Fruit fly (Drosophila melanogaster) whole organism, embryonic: ENCODE data around the gene CG31321.

Experiments
- Ada2b ChIP-seq: fragments of 200-800 bp; sonication (Bioruptor generic); IDR thresholded peaks from 2 replicates; pipeline ENCODE4 v1.3.6; 2022; ENCODE audit warnings: missing biosample characterization, missing genetic modification characterization
- Atf-2 ChIP-seq: fragments of 200-800 bp; sonication (Bioruptor generic); optimal IDR thresholded peaks from 2 replicates; lab custom pipeline; 2016; ENCODE audit warnings: missing biosample characterization, missing genetic modification characterization
- Bgb ChIP-seq: fragments of 200-800 bp; sonication (Bioruptor generic); IDR thresholded peaks from 2 replicates; pipeline ENCODE4 v1.3.6; 2022; ENCODE audit warnings: missing biosample characterization, missing genetic modification characterization; ENCODE audit not compliant: partially characterized antibody
- CG10979 ChIP-seq: fragments of 200-800 bp; sonication (Bioruptor generic); optimal IDR thresholded peaks from 2 replicates; lab custom pipeline; 2018; ENCODE audit warnings: missing biosample characterization, mild to moderate bottlenecking, missing genetic modification characterization, moderate library complexity
- CG11247 ChIP-seq: fragments of 200-800 bp; sonication (Bioruptor generic); IDR thresholded peaks from 2 replicates; pipeline ENCODE4 v1.3.6; 2022; ENCODE audit warnings: missing biosample characterization, missing genetic modification characterization
- CG11560 ChIP-seq: fragments of 200-800 bp; sonication (Bioruptor generic); IDR thresholded peaks from 3 replicates; pipeline ENCODE4 v1.3.6; 2022; ENCODE audit warnings: missing biosample characterization, missing genetic modification characterization
- CG1233 ChIP-seq: fragments of 200-800 bp; sonication (Bioruptor generic); optimal IDR thresholded peaks from 4 replicates; lab custom pipeline; 2018; ENCODE audit warnings: missing biosample characterization, mild to moderate bottlenecking, missing genetic modification characterization
- CG12391 ChIP-seq: fragments of 200-800 bp; sonication (Bioruptor generic); optimal IDR thresholded peaks from 3 replicates; lab custom pipeline; 2018; ENCODE audit warnings: missing biosample characterization, mild to moderate bottlenecking, missing genetic modification characterization, moderate library complexity
- CG12769 ChIP-seq: fragments of 200-800 bp; sonication (Bioruptor generic); optimal IDR thresholded peaks from 2 replicates; lab custom pipeline; 2019; ENCODE audit warnings: missing biosample characterization, mild to moderate bottlenecking, missing genetic modification characterization, moderate library complexity
- CG15696 ChIP-seq: fragments of 200-800 bp; sonication (Bioruptor generic); optimal IDR thresholded peaks from 2 replicates; lab custom pipeline; 2019; ENCODE audit warnings: missing biosample characterization, mild to moderate bottlenecking, missing genetic modification characterization, moderate library complexity
- CG16779 ChIP-seq: fragments of 200-800 bp; sonication (Bioruptor generic); IDR thresholded peaks from 2 replicates; pipeline ENCODE4 v1.3.6; 2022; ENCODE audit warnings: missing biosample characterization, missing genetic modification characterization
- CG17385 ChIP-seq: fragments of 200-800 bp; sonication (Bioruptor generic); optimal IDR thresholded peaks from 3 replicates; lab custom pipeline; 2018; ENCODE audit warnings: missing biosample characterization, mild to moderate bottlenecking, missing genetic modification characterization
- CG17802 ChIP-seq: fragments of 200-800 bp; sonication (Bioruptor generic); optimal IDR thresholded peaks from 2 replicates; lab custom pipeline; 2018; ENCODE audit warnings: missing biosample characterization, mild to moderate bottlenecking, missing genetic modification characterization, moderate library complexity
- CG17912 ChIP-seq: fragments of 200-800 bp; sonication (Bioruptor generic); optimal IDR thresholded peaks from 2 replicates; lab custom pipeline; 2018; ENCODE audit warnings: missing biosample characterization, mild to moderate bottlenecking, missing genetic modification characterization
- CG1792 ChIP-seq: fragments of 200-800 bp; sonication (Bioruptor generic); optimal IDR thresholded peaks from 2 replicates; lab custom pipeline; 2016; ENCODE audit warnings: missing biosample characterization, missing genetic modification characterization
- CG18619 ChIP-seq: fragments of 200-800 bp; sonication (Bioruptor generic); optimal IDR thresholded peaks from 3 replicates; lab custom pipeline; 2017; ENCODE audit warnings: missing biosample characterization, mild to moderate bottlenecking, missing genetic modification characterization
- CG2678 ChIP-seq: fragments of 200-800 bp; sonication (Bioruptor generic); optimal IDR thresholded peaks from 3 replicates; lab custom pipeline; 2019; ENCODE audit warnings: missing biosample characterization, mild to moderate bottlenecking, missing genetic modification characterization, moderate library complexity
- CG34422 ChIP-seq: fragments of 200-800 bp; sonication (Bioruptor generic); IDR thresholded peaks from 3 replicates; pipeline ENCODE4 v1.3.6; 2022; ENCODE audit warnings: missing biosample characterization, missing genetic modification characterization
- CG7839 ChIP-seq: fragments of 200-800 bp; sonication (Bioruptor generic); optimal IDR thresholded peaks from 3 replicates; lab custom pipeline; 2018; ENCODE audit warnings: missing biosample characterization, mild to moderate bottlenecking, missing genetic modification characterization, moderate library complexity
- CkIIα-i1 ChIP-seq: fragments of 200-800 bp; sonication (Bioruptor generic); IDR thresholded peaks from 2 replicates; pipeline ENCODE4 v1.3.6; 2022; ENCODE audit warnings: missing biosample characterization, missing genetic modification characterization
- Drgx ChIP-seq: fragments of 200-800 bp; sonication (Bioruptor generic); IDR thresholded peaks from 2 replicates; pipeline ENCODE4 v1.3.6; 2022; ENCODE audit warnings: missing biosample characterization, missing genetic modification characterization
- Ets65A ChIP-seq: fragments of 200-800 bp; sonication (Bioruptor generic); peaks from one replicate; lab custom pipeline; 2016; ENCODE audit warnings: missing biosample characterization, missing genetic modification characterization
- MTF-1 ChIP-seq: fragments of 200-800 bp; sonication (Bioruptor generic); optimal IDR thresholded peaks from 2 replicates; lab custom pipeline; 2018; ENCODE audit warnings: missing biosample characterization, mild to moderate bottlenecking, missing genetic modification characterization, borderline replicate concordance
- Max ChIP-seq: fragments of 200-800 bp; sonication (Bioruptor generic); optimal IDR thresholded peaks from 2 replicates; lab custom pipeline; 2016; ENCODE audit warnings: missing biosample characterization, mild to moderate bottlenecking, missing genetic modification characterization
- Med ChIP-seq: fragments of 200-800 bp; sonication (Bioruptor generic); peaks from one replicate; lab custom pipeline; 2016; ENCODE audit warnings: missing biosample characterization, missing genetic modification characterization, mild to moderate bottlenecking, inconsistent platforms, moderate library complexity
- Pdp1 ChIP-seq, 2 experiments: fragments of 200-800 bp; sonication (Bioruptor generic); optimal IDR thresholded peaks; 3 replicates each; lab custom pipeline; 2016; ENCODE audit warnings: missing biosample characterization in 2 of 2, missing genetic modification characterization in 2 of 2, mild to moderate bottlenecking in 1 of 2, moderate library complexity in 1 of 2
- YL-1 ChIP-seq: fragments of 200-800 bp; sonication (Bioruptor generic); optimal IDR thresholded peaks from 3 replicates; lab custom pipeline; 2017; ENCODE audit warnings: missing biosample characterization, mild to moderate bottlenecking, missing genetic modification characterization
- ab ChIP-seq: fragments of 200-800 bp; sonication (Bioruptor generic); optimal IDR thresholded peaks from 2 replicates; lab custom pipeline; 2016; ENCODE audit warnings: missing biosample characterization, missing genetic modification characterization
- ac ChIP-seq: fragments of 200-800 bp; sonication (Bioruptor generic); optimal IDR thresholded peaks from 3 replicates; lab custom pipeline; 2017; ENCODE audit warnings: missing biosample characterization, mild to moderate bottlenecking, missing genetic modification characterization
- ap ChIP-seq: fragments of 200-800 bp; sonication (Bioruptor generic); IDR thresholded peaks from 2 replicates; pipeline ENCODE4 v1.3.6; 2022; ENCODE audit warnings: missing biosample characterization, missing genetic modification characterization
- btn ChIP-seq: fragments of 200-800 bp; sonication (Bioruptor generic); optimal IDR thresholded peaks from 2 replicates; lab custom pipeline; 2016; ENCODE audit warnings: missing biosample characterization, missing genetic modification characterization
- dati ChIP-seq: fragments of 200-800 bp; sonication (Bioruptor generic); IDR thresholded peaks from 2 replicates; pipeline ENCODE4 v1.3.6; 2022; ENCODE audit warnings: missing biosample characterization, missing genetic modification characterization
- dmrt99B ChIP-seq: fragments of 200-800 bp; sonication (Bioruptor generic); optimal IDR thresholded peaks from 2 replicates; lab custom pipeline; 2018; ENCODE audit warnings: missing biosample characterization, mild to moderate bottlenecking, missing genetic modification characterization, moderate library complexity
- dpn ChIP-seq, 2 experiments: fragments of 200-800 bp; sonication (Bioruptor generic); optimal IDR thresholded peaks; 3 replicates each; lab custom pipeline; 2016; ENCODE audit warnings: missing biosample characterization in 2 of 2, missing genetic modification characterization in 2 of 2
- esg ChIP-seq: fragments of 200-800 bp; sonication (Bioruptor generic); conservative IDR thresholded peaks from 2 replicates; pipeline ENCODE4 v1.3.6; 2022; ENCODE audit warnings: missing biosample characterization, missing genetic modification characterization
- fru ChIP-seq: fragments of >200 bp; optimal IDR thresholded peaks from 2 replicates; lab custom pipeline; 2017
- gem ChIP-seq: fragments of 200-800 bp; sonication (Bioruptor generic); optimal IDR thresholded peaks from 2 replicates; lab custom pipeline; 2019; ENCODE audit warnings: missing biosample characterization, mild to moderate bottlenecking, missing genetic modification characterization, moderate library complexity
- gfzf ChIP-seq: fragments of 200-800 bp; sonication (Bioruptor generic); optimal IDR thresholded peaks from 2 replicates; lab custom pipeline; 2016; ENCODE audit warnings: missing biosample characterization, mild to moderate bottlenecking, missing genetic modification characterization, moderate library complexity
- gsb ChIP-seq: fragments of 200-800 bp; sonication (Bioruptor generic); IDR thresholded peaks from 2 replicates; pipeline ENCODE4 v1.3.6; 2022; ENCODE audit warnings: missing biosample characterization, missing genetic modification characterization
- ind ChIP-seq: fragments of 200-800 bp; sonication (Bioruptor generic); optimal IDR thresholded peaks from 3 replicates; lab custom pipeline; 2016; ENCODE audit warnings: missing biosample characterization, missing genetic modification characterization
- jing ChIP-seq: fragments of 200-800 bp; sonication (Bioruptor generic); optimal IDR thresholded peaks from 2 replicates; lab custom pipeline; 2018; ENCODE audit warnings: missing biosample characterization, mild to moderate bottlenecking, missing genetic modification characterization
- kah ChIP-seq: fragments of 200-800 bp; sonication (Bioruptor generic); optimal IDR thresholded peaks from 2 replicates; lab custom pipeline; 2018; ENCODE audit warnings: missing biosample characterization, mild to moderate bottlenecking, missing genetic modification characterization
- pb ChIP-seq: fragments of 200-800 bp; sonication (Bioruptor generic); optimal IDR thresholded peaks from 3 replicates; lab custom pipeline; 2016; ENCODE audit warnings: missing biosample characterization, missing genetic modification characterization
- rib ChIP-seq: fragments of 200-800 bp; sonication (Bioruptor generic); IDR thresholded peaks from 2 replicates; pipeline ENCODE4 v1.3.6; 2022; ENCODE audit warnings: missing biosample characterization, missing genetic modification characterization
- row ChIP-seq: fragments of 200-800 bp; sonication (Bioruptor generic); IDR thresholded peaks from 3 replicates; pipeline ENCODE4 v1.3.6; 2022; ENCODE audit warnings: missing biosample characterization, missing genetic modification characterization
- run ChIP-seq: fragments of 200-800 bp; sonication (Bioruptor generic); optimal IDR thresholded peaks from 3 replicates; lab custom pipeline; 2018; ENCODE audit warnings: missing biosample characterization, mild to moderate bottlenecking, missing genetic modification characterization
- sens ChIP-seq: fragments of 200-800 bp; sonication (Bioruptor generic); peaks from one replicate; lab custom pipeline; 2016; ENCODE audit warnings: missing biosample characterization, missing genetic modification characterization
- so ChIP-seq: fragments of 200-800 bp; sonication (Bioruptor generic); IDR thresholded peaks from 3 replicates; pipeline ENCODE4 v1.3.6; 2022; ENCODE audit warnings: missing biosample characterization, missing genetic modification characterization
- stc ChIP-seq: fragments of 200-800 bp; sonication (Bioruptor generic); IDR thresholded peaks from 2 replicates; pipeline ENCODE4 v1.3.6; 2022; ENCODE audit warnings: missing biosample characterization, missing genetic modification characterization
- tap ChIP-seq: fragments of 200-800 bp; optimal IDR thresholded peaks from 3 replicates; lab custom pipeline; 2019; ENCODE audit warnings: missing biosample characterization, mild to moderate bottlenecking, missing genetic modification characterization, moderate library complexity

CG31321 gene

DNA sequence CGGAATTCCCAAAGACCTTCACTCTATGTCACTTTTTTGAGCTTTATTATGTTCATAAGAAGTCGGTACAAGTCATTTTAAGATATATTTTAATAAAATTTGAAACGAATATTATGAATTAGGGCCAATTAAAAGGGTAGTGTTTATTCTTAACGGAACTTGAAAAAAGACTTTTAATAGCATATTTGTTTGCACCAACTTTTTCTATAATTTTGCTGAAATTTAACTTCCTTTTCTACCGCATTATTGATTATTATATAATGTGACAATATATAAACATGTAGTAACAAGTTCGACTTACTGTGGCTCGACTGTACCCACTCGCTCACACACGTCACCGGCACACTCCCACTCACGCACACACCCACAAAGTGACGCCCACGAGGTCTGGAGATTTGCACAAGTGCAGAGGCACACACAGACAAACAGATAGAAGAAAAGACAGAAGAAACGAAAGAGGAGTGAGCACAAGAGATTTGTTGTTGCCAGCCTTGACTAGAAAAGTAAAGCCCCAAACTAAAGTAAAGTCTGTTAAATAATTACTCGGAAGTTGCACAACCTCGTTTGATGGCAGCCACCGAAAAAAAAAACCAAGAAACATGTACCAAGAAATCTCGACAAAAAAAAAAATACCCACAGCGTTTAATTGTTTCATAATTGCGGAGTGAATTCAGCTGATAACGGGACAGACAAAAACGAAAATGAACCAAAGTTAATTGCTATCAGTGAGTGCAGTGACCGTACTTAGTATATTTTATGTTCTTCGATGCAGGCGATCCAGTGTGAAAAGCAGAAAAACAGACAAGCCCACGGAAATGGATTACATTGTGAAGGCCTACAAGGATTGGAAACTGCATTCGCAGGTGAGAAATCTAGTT lies 20.0 kb upstream of the CG31321 start (continued):
- TF ChIP-seq sens (peak; percentile 70), gsb (0 out of 2 replicates have a peak, but pooled peaks have one; percentile 18), dpn (GFP tag; optimal IDR thresholded peaks at IDR 0.05; lab: Kevin White, UChicago) (peak in 1 of 2 experiments; percentile 8), so (GFP tag; lab: Robert Waterston, UW) (0 out of 3 replicates have a peak, but pooled peaks have one; percentile 9), esg (GFP tag; lab: Robert Waterston, UW) (no peak), CG2678 (tag; lab: Kevin White, UChicago) (peak; percentile 59), gfzf (GFP tag; lab: Kevin White, UChicago) (no peak), CG18619 (GFP tag; lab: Kevin White, UChicago) (peak; percentile 11), CG12391 (tag; lab: Kevin White, UChicago) (peak; percentile 23), Med (peak; percentile 69), Ada2b (peak; percentile 14; the same call in 1 of the 2 replicates), pb (GFP tag; lab: Kevin White, UChicago) (no peak), CG1233 (peak; percentile 20), CG17802 (tag; lab: Kevin White, UChicago) (no peak), CG15696 (tag; lab: Kevin White, UChicago) (no peak), jing (GFP tag; lab: Kevin White, UChicago) (no peak), CG17912 (GFP tag; lab: Kevin White, UChicago) (no peak), rib (GFP tag; lab: Robert Waterston, UW) (no peak), dmrt99B (tag; lab: Kevin White, UChicago) (peak; percentile 53), Drgx (GFP tag; lab: Robert Waterston, UW) (peak; percentile 25; the same call in 1 of the 2 replicates), gem (tag; lab: Kevin White, UChicago) (peak; percentile 49), ind (peak; percentile 9), run (tag; lab: Kevin White, UChicago) (no peak), Pdp1 (GFP tag; optimal IDR thresholded peaks at IDR 0.05; lab: Kevin White, UChicago) (peak in 1 of 2 experiments; percentile 43), ac (GFP tag; lab: Kevin White, UChicago) (no peak), stc (GFP tag; lab: Robert Waterston, UW) (no peak)
- TF ChIP-seq, all 482 proteins: peak for 78

dm6 chr3R:14291431-14291830 lies 18.7 kb upstream of the CG31321 start:
- TF ChIP-seq CkIIα-i1 (GFP tag; lab: Robert Waterston, UW) (no peak), tap (tag; lab: Kevin White, UChicago) (peak; percentile 21), ap (GFP tag; lab: Robert Waterston, UW) (no peak), CG11247 (GFP tag; lab: Robert Waterston, UW) (no peak), btn (GFP tag; lab: Kevin White, UChicago) (no peak), CG12769 (no peak), Max (no peak), Atf-2 (no peak), CG11560 (no peak), row (GFP tag; lab: Robert Waterston, UW) (peak; percentile 48; the same call in 2 of the 3 replicates), Bgb (GFP tag; lab: Robert Waterston, UW) (no peak), dati (GFP tag; lab: Robert Waterston, UW) (no peak), CG16779 (no peak), ab (GFP tag; lab: Kevin White, UChicago) (no peak), fru (lab: Kevin White, UChicago) (no peak), MTF-1 (no peak), CG1792 (GFP tag; lab: Kevin White, UChicago) (no peak), CG10979 (tag; lab: Kevin White, UChicago) (peak; percentile 16), CG34422 (GFP tag; lab: Robert Waterston, UW) (no peak), CG17385 (GFP tag; lab: Kevin White, UChicago) (peak; percentile 3), CG7839 (peak; percentile 26), Ets65A (GFP tag; lab: Kevin White, UChicago) (no peak), kah (GFP tag; lab: Kevin White, UChicago) (no peak), YL-1 (GFP tag; lab: Kevin White, UChicago) (no peak)
